Fruit fly (Drosophila melanogaster) whole organism, larva: ENCODE results near the gene CG3164.

ENCODE experiments used
- noc ChIP-seq: fragments of 200-800 bp; sonication (Bioruptor generic); optimal IDR thresholded peaks from 3 replicates; lab custom pipeline; 2019; ENCODE audit warnings: missing biosample characterization, mild to moderate bottlenecking, missing genetic modification characterization, moderate library complexity

Gene CG3164

dm6 chr2L:155215-155712 lies 24.7 kb upstream of the CG3164 start, which contains the start of gene Pus10:
Gene Pus10, minus strand, starts transcription at chr2L:155305.
- no peak for TF ChIP-seq noc (tag; lab: Kevin White, UChicago)

DNA sequence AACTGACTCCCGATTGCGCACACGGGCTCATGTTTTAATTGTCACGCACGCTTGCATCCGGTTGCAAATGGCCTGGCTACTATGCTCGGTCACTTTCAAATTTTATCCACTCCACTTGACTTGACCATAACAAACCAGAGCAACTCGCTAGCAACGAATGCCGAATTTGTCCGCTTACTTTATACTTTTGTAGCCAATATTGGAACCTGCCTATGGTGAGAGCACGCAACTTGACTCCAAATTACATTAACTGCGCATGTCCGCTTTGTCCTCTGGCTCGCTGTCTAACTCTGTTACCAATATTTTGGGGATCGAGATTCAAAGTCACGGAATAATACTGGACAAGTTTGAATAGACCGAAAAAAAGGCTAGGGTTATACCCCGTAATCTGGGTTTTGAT lies 22.6 kb upstream of the CG3164 start, which contains the start of gene CG42399:
TSS of gene CG42399 (minus strand) at position 159 of the 400 bp plus-strand sequence.
- TF ChIP-seq noc (tag; lab: Kevin White, UChicago) = no peak

- no peak for TF ChIP-seq noc (tag; lab: Kevin White, UChicago)
Measured at dm6 chr2L:146503-146902, 15.9 kb upstream of the CG3164 start.

DNA sequence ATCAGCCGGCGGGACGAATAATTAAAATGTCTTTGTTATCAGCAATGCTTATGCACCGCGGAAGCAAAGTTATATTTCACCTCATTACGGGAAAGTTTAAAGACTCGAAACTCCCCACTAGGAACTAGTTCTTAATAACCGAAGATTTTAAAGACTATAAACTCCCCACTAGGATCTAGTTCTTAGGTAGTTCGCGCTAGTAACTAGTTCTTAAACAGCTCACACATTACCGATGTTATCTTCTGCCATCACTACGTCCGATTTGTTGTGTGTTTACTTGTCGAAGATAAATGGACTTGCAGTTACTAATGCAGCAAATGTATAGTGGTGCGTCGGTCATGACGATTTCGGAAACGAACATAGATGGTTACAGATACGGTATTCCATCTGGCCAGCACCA lies 12.5 kb upstream of the CG3164 start, which contains the start of the genes CG31974 and CG11454:
TSS of gene CG31974 (minus strand) at position 4 of the 400 bp plus-strand sequence.
TSS of gene CG11454 (plus strand) at position 236 of the 400 bp plus-strand sequence.
- TF ChIP-seq noc (tag; lab: Kevin White, UChicago) = no peak

- TF ChIP-seq noc (tag; lab: Kevin White, UChicago) = peak; percentile 10
Measured at dm6 chr2L:140849-141248, 10.3 kb upstream of the CG3164 start, which contains the start of the genes CG31975 and ovm. Gene CG31975, minus strand, starts transcription at chr2L:140992. Gene ovm, minus strand, starts transcription at chr2L:140992.

DNA sequence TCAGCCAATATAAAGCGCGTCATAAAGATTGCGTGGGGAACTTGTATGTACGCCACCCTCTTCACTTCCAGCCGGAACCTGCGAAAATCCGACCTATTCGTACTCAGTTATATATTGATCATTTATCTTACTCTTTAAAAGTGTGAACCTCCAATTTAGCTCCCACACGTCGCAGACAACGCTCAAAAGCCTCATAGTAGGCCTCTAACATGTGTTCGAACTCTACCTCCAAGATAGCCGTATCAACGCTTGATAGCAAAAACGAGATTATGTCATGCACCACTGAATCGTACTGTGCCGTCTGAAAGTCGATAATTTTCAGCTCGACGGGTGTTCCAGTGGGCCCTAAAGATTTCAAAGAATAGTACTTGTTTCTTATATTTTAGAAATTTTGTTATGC lies 9.0 kb upstream of the CG3164 start:
- peak; percentile 12 for TF ChIP-seq noc (tag; lab: Kevin White, UChicago)

DNA sequence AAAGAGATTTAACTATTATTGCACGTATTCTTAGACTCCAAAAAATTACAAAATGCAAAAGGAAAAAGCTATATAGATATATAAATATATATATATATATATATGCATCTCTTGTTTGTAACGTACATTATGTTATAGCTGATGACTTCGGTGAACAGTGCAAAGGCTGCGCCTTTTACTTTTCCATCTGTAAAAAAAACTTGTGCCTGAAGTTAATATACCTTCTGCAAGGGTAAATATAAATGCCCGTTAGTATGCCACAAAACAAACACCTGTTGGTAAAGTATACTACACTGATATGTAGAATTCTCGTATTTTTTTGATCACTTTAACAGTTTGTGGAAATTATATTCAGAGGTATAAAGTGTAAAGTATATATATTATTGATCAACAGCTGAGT lies 7.5 kb upstream of the CG3164 start:
- TF ChIP-seq noc (tag; lab: Kevin White, UChicago) = no peak

DNA sequence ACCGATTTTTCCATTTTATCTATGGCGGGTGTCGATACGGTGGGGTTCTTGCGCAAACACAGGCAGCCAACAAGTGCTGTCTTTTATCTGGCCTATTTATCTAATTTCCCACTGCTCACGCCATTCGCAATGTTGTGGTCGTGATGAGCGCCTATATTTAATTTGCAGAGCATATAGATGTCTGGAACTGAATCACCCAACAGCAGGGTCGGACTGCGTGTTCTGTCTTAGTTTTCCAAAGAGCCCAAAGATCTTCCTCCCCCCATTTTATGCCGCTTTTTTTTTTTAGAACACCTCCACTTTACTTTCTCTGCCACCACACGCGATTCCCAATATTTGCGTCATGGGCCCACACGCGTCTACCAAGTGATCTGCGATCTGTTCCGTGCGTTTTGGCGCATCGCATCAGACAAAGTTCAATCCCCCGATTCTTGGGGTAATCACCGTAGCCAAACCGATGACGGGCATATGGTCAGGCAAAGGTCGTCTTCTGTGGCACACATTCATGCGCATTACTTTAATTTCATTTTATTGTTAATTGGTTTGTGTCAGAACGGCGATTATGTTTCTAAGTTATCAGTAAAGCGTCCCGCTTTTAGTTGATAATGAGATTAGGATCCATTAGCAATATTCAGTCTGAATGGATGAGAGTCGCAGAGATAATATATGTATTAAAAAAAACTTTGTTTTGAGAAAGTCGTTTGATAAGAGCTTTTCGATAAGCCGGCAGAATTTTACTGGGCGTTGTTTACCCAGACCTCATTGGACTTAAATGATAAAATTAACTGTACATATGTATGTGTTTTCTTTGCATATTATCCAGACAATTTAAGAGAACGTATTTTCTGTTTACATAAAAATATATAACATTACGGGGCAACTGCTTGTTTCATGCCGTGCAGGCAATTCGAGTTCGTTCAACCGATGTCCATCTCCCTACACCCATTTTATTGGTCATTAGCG lies 6.4 kb upstream of the CG3164 start:
- peak; percentile 90 for TF ChIP-seq noc (tag; lab: Kevin White, UChicago)

DNA sequence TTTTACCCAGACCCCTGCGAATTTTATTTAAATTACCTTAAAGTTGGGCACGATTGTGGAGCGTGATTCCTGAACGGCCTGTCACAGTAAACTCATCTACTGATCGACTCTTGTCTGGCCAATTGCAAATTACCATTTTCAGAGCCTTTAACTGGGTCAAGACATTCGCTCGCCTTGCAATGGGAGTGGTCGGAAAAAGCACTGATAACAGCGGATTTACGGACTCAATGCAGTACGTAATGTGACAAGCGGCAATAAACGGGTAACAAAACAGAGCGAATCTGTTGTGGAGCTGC lies 5.5 kb upstream of the CG3164 start:
- peak; percentile 35 for TF ChIP-seq noc (tag; lab: Kevin White, UChicago)

dm6 chr2L:135383-136130 lies 5.0 kb upstream of the CG3164 start:
- peak; percentile 69 for TF ChIP-seq noc (tag; lab: Kevin White, UChicago)

DNA sequence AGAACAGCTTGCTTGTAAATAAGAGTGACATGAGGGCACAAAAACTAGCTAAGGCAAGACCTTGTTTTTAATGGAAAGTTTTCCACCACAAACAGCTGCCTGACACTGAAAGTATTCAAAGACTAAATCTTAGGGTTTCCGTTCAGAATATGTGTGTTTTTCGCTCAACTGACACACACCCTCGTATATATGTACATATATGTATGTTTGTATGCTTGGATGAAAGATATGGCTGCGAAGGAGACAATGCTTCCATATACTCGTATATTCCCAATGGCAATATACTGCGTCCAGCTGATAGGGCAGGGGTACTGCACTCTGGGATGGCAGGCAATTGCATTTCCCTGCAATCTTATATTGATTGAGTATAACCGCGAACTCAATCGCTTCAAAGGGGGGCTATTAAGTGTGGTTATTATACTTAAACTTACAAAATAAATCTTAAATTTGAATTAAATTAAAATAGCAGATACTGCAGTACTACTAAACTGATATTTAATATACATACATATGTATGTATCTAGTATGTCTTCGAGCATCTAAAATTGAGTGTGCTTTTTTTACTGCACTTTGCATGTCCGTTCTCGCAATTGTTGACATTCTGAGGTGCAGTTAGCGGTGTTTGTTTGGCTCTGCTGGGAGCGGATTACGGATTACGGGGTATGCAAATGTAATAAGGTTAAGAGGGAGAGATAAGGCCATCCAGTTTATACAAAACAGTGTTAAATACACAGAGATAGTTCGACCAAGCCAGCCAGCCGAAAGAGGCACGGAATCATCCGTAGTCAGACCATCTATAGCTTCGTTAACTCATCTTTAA lies 4.2 kb upstream of the CG3164 start:
- TF ChIP-seq noc (tag; lab: Kevin White, UChicago) = no peak

- TF ChIP-seq noc (tag; lab: Kevin White, UChicago) = peak; percentile 71
Measured at dm6 chr2L:131466-132270, 1.1 kb upstream of the CG3164 start, which contains the start of gene Gs1. Gene Gs1, plus strand, starts transcription at chr2L:132077.

dm6 chr2L:128977-129941 lies 1.3 kb downstream of the CG3164 start:
- peak; percentile 59 for TF ChIP-seq noc (tag; lab: Kevin White, UChicago)
